Worm (Caenorhabditis elegans): ENCODE data around the gene cest-1.1.
A peak's percentile ranks its signal among the peaks of the same experiment; 100 is the strongest.

Gene cest-1.1

ce11 chrV:14167629-14168028, 1.1 kb upstream of the cest-1.1 start, which contains the start of gene ocam-1:
ocam-1 (minus strand) TSS chrV:14167729.
- TF ChIP-seq elt-3 (tag; optimal IDR thresholded peaks at IDR 0.05): no peak
- TF ChIP-seq snpc-4 (tag; optimal IDR thresholded peaks at IDR 0.05): no peak
- no peak for TF ChIP-seq nhr-11 (tag; optimal IDR thresholded peaks at IDR 0.05)
- no peak for TF ChIP-seq lin-13 (GFP tag; optimal IDR thresholded peaks at IDR 0.05)
- no peak for TF ChIP-seq nhr-237 (tag; optimal IDR thresholded peaks at IDR 0.05)
- no peak for TF ChIP-seq nhr-10 (tag; optimal IDR thresholded peaks at IDR 0.05)
- TF ChIP-seq R02D3.7 (tag; optimal IDR thresholded peaks at IDR 0.05): no peak
- TF ChIP-seq sma-9 (GFP tag; optimal IDR thresholded peaks at IDR 0.05): no peak
- no peak for TF ChIP-seq sma-9 (tag; optimal IDR thresholded peaks at IDR 0.05)
- no peak for TF ChIP-seq mab-5 (tag; optimal IDR thresholded peaks at IDR 0.05)
- TF ChIP-seq peb-1 (tag; optimal IDR thresholded peaks at IDR 0.05): no peak
- TF ChIP-seq nhr-12 (tag; optimal IDR thresholded peaks at IDR 0.05): no peak
- no peak for TF ChIP-seq zag-1 (tag; optimal IDR thresholded peaks at IDR 0.05)
- TF ChIP-seq ceh-16 (tag; optimal IDR thresholded peaks at IDR 0.05): no peak

ce11 chrV:14165745-14166144, 785 bp downstream of the cest-1.1 start:
- TF ChIP-seq unc-62 (GFP tag; optimal IDR thresholded peaks at IDR 0.05): no peak
- TF ChIP-seq F13H6.1 (tag; optimal IDR thresholded peaks at IDR 0.05): no peak
- no peak for TF ChIP-seq nhr-77 (tag; optimal IDR thresholded peaks at IDR 0.05)
- TF ChIP-seq ztf-4 (tag; optimal IDR thresholded peaks at IDR 0.05): no peak
- no peak for TF ChIP-seq sem-4 (tag; optimal IDR thresholded peaks at IDR 0.05)
- TF ChIP-seq lin-13 (GFP tag; optimal IDR thresholded peaks at IDR 0.05): no peak
- TF ChIP-seq egl-27 (tag; optimal IDR thresholded peaks at IDR 0.05): no peak

- TF ChIP-seq ama-1 (optimal IDR thresholded peaks at IDR 0.05) (no peak), sma-3 (GFP tag; optimal IDR thresholded peaks at IDR 0.05) (no peak), ceh-82 (tag; optimal IDR thresholded peaks at IDR 0.05) (no peak), fos-1 (tag; optimal IDR thresholded peaks at IDR 0.05) (no peak), unc-62 (GFP tag; optimal IDR thresholded peaks at IDR 0.05) (no peak), ztf-11 (tag; optimal IDR thresholded peaks at IDR 0.05) (no peak), nhr-10 (tag; optimal IDR thresholded peaks at IDR 0.05) (no peak), nhr-77 (tag; optimal IDR thresholded peaks at IDR 0.05) (no peak), nhr-237 (tag; optimal IDR thresholded peaks at IDR 0.05) (no peak), dmd-4 (tag; optimal IDR thresholded peaks at IDR 0.05) (no peak), nhr-23 (tag; optimal IDR thresholded peaks at IDR 0.05) (no peak), mbf-1 (tag; optimal IDR thresholded peaks at IDR 0.05) (no peak), unc-55 (GFP tag; optimal IDR thresholded peaks at IDR 0.05) (no peak), blmp-1 (tag; optimal IDR thresholded peaks at IDR 0.05; ENCODE audit: insufficient read depth) (no peak), snpc-4 (tag; optimal IDR thresholded peaks at IDR 0.05) (no peak), C34F6.9 (tag; optimal IDR thresholded peaks at IDR 0.05) (no peak)
Measured at ce11 chrV:14162959-14163548, 3.5 kb downstream of the cest-1.1 start, which contains the start of gene srd-26. srd-26 (minus strand) TSS chrV:14163009.

ce11 chrV:14160698-14161097, 5.8 kb downstream of the cest-1.1 start, which contains the start of gene cest-1.2:
cest-1.2 (minus strand) TSS chrV:14160862.
- no peak for TF ChIP-seq ztf-11 (tag; optimal IDR thresholded peaks at IDR 0.05)
- no peak for TF ChIP-seq mdl-1 (tag; optimal IDR thresholded peaks at IDR 0.05)
- TF ChIP-seq fos-1 (tag; optimal IDR thresholded peaks at IDR 0.05): peak; percentile 25
- TF ChIP-seq gmeb-1 (tag; optimal IDR thresholded peaks at IDR 0.05): peak; percentile 4

ce11 chrV:14156468-14156867, 10.1 kb downstream of the cest-1.1 start, which contains the start of gene AH10.2:
AH10.2 (plus strand) TSS chrV:14156768.
- no peak for TF ChIP-seq nhr-129 (tag; optimal IDR thresholded peaks at IDR 0.05)

- TF ChIP-seq aly-2 (tag; optimal IDR thresholded peaks at IDR 0.05) (no peak), blmp-1 (tag; optimal IDR thresholded peaks at IDR 0.05; ENCODE audit: insufficient read depth) (no peak), nhr-129 (tag; optimal IDR thresholded peaks at IDR 0.05) (peak; percentile 38), F13H6.1 (tag; optimal IDR thresholded peaks at IDR 0.05) (peak; percentile 70), C34F6.9 (tag; optimal IDR thresholded peaks at IDR 0.05) (no peak), unc-55 (GFP tag; optimal IDR thresholded peaks at IDR 0.05) (peak; percentile 8), egl-27 (tag; optimal IDR thresholded peaks at IDR 0.05) (no peak), sma-9 (GFP tag; optimal IDR thresholded peaks at IDR 0.05) (peak; percentile 31), sma-9 (tag; optimal IDR thresholded peaks at IDR 0.05) (no peak), snpc-4 (tag; optimal IDR thresholded peaks at IDR 0.05) (no peak), skn-1 (tag; optimal IDR thresholded peaks at IDR 0.05) (no peak), dmd-4 (tag; optimal IDR thresholded peaks at IDR 0.05) (no peak), lin-13 (GFP tag; optimal IDR thresholded peaks at IDR 0.05) (no peak), alr-1 (tag; optimal IDR thresholded peaks at IDR 0.05) (no peak), nhr-12 (tag; optimal IDR thresholded peaks at IDR 0.05) (no peak)
Measured at ce11 chrV:14153615-14154014, 12.9 kb downstream of the cest-1.1 start.

All from whole organism, L2 larva.